Worm (Caenorhabditis elegans) whole organism, L2 larva: ENCODE results near the gene C04F5.2.
"Not testable (repeated sequence)": the region's sequence is repeated elsewhere in the genome, so short reads cannot be mapped to it uniquely, and the experiment has no call there.

ENCODE experiments used
- C34F6.9 ChIP-seq: fragments of 150-350 bp; optimal IDR thresholded peaks from 2 replicates; lab custom pipeline; 2014; ENCODE audit warnings: missing biosample characterization, missing genetic modification characterization
- F13H6.1 ChIP-seq: sonication (generic microtip); optimal IDR thresholded peaks from 2 replicates; lab custom pipeline; 2016; ENCODE audit warnings: missing genetic modification characterization, missing compliant biosample characterization
- Y55F3AM.14 ChIP-seq: fragments of 200-800 bp; sonication (Bioruptor generic); optimal IDR thresholded peaks from 2 replicates; lab custom pipeline; 2018; ENCODE audit warnings: mild to moderate bottlenecking, missing genetic modification characterization, missing compliant biosample characterization
- ZK546.5 ChIP-seq: sonication (generic microtip); optimal IDR thresholded peaks from 2 replicates; lab custom pipeline; 2017; ENCODE audit warnings: missing biosample characterization, missing genetic modification characterization
- aly-2 ChIP-seq: fragments of 150-350 bp; optimal IDR thresholded peaks from 2 replicates; lab custom pipeline; 2014; ENCODE audit warnings: missing biosample characterization, missing genetic modification characterization
- ama-1 ChIP-seq: fragments of 150-350 bp; optimal IDR thresholded peaks from 2 replicates; lab custom pipeline; 2018; ENCODE audit warnings: inconsistent platforms
- blmp-1 ChIP-seq: sonication (generic microtip); optimal IDR thresholded peaks from 2 replicates; lab custom pipeline; 2017; ENCODE audit warnings: missing genetic modification characterization, mild to moderate bottlenecking, missing compliant biosample characterization, antibody characterized with exemption, moderate library complexity; ENCODE audit not compliant: insufficient read depth
- ceh-16 ChIP-seq: fragments of 150-350 bp; optimal IDR thresholded peaks from 2 replicates; lab custom pipeline; 2014; ENCODE audit warnings: missing biosample characterization, missing genetic modification characterization
- crh-2 ChIP-seq: sonication (generic microtip); optimal IDR thresholded peaks from 2 replicates; lab custom pipeline; 2017; ENCODE audit warnings: missing biosample characterization, missing genetic modification characterization
- dmd-4 ChIP-seq: sonication (generic microtip); optimal IDR thresholded peaks from 2 replicates; lab custom pipeline; 2017; ENCODE audit warnings: missing biosample characterization, missing genetic modification characterization
- elt-1 ChIP-seq: fragments of 150-350 bp; optimal IDR thresholded peaks from 2 replicates; lab custom pipeline; 2014; ENCODE audit warnings: missing biosample characterization, missing genetic modification characterization
- gmeb-1 ChIP-seq: fragments of 150-350 bp; optimal IDR thresholded peaks from 2 replicates; lab custom pipeline; 2014; ENCODE audit warnings: missing biosample characterization, missing genetic modification characterization
- lin-11 ChIP-seq: fragments of 150-350 bp; sonication (generic microtip); optimal IDR thresholded peaks from 2 replicates; lab custom pipeline; 2014; ENCODE audit warnings: missing biosample characterization, missing genetic modification characterization, inconsistent platforms, mixed read lengths
- lin-13 ChIP-seq: fragments of 150-350 bp; optimal IDR thresholded peaks from 2 replicates; lab custom pipeline; 2014; ENCODE audit warnings: missing biosample characterization, missing genetic modification reagents, missing genetic modification characterization
- lin-39 ChIP-seq: fragments of 150-350 bp; optimal IDR thresholded peaks from 2 replicates; lab custom pipeline; 2014; ENCODE audit warnings: missing biosample characterization, missing genetic modification reagents, missing genetic modification characterization
- lsy-2 ChIP-seq, 2 experiments: fragments of 150-350 bp in 1 of 2; sonication (generic microtip) in 1 of 2; optimal IDR thresholded peaks; 2 replicates each; lab custom pipeline; 2014 to 2017; ENCODE audit warnings: missing biosample characterization in 2 of 2, missing genetic modification characterization in 2 of 2
- mab-5 ChIP-seq: fragments of 150-350 bp; optimal IDR thresholded peaks from 2 replicates; lab custom pipeline; 2014; ENCODE audit warnings: missing biosample characterization, missing genetic modification characterization
- mbf-1 ChIP-seq: sonication (generic microtip); optimal IDR thresholded peaks from 2 replicates; lab custom pipeline; 2017; ENCODE audit warnings: missing biosample characterization, missing genetic modification characterization
- mdl-1 ChIP-seq, 2 experiments: fragments of 150-350 bp in 1 of 2; sonication (generic microtip) in 1 of 2; optimal IDR thresholded peaks; 2 replicates each; lab custom pipeline; 2017; ENCODE audit warnings: missing biosample characterization in 2 of 2, missing genetic modification characterization in 2 of 2
- nhr-10 ChIP-seq: sonication (generic microtip); optimal IDR thresholded peaks from 2 replicates; lab custom pipeline; 2017; ENCODE audit warnings: missing biosample characterization, missing genetic modification characterization
- nhr-23 ChIP-seq: fragments of 150-350 bp; optimal IDR thresholded peaks from 2 replicates; lab custom pipeline; 2014; ENCODE audit warnings: missing biosample characterization, missing genetic modification reagents, missing genetic modification characterization
- nhr-6 ChIP-seq: fragments of 150-350 bp; optimal IDR thresholded peaks from 2 replicates; lab custom pipeline; 2014; ENCODE audit warnings: missing biosample characterization, missing genetic modification characterization
- peb-1 ChIP-seq: fragments of 150-350 bp; optimal IDR thresholded peaks from 2 replicates; lab custom pipeline; 2014; ENCODE audit warnings: missing biosample characterization, missing genetic modification characterization
- sma-9 ChIP-seq, 2 experiments: fragments of 150-350 bp in 1 of 2; sonication (generic microtip) in 1 of 2; optimal IDR thresholded peaks; 2 replicates each; lab custom pipeline; 2014 to 2016; ENCODE audit warnings: missing genetic modification characterization in 2 of 2, mild to moderate bottlenecking in 1 of 2, missing biosample characterization in 1 of 2, missing compliant biosample characterization in 1 of 2, missing genetic modification reagents in 1 of 2, moderate library complexity in 1 of 2
- snpc-4 ChIP-seq: fragments of 150-350 bp; optimal IDR thresholded peaks from 2 replicates; lab custom pipeline; 2014; ENCODE audit warnings: missing biosample characterization, missing genetic modification characterization
- unc-39 ChIP-seq: fragments of 150-350 bp; optimal IDR thresholded peaks from 2 replicates; lab custom pipeline; 2014; ENCODE audit warnings: missing biosample characterization, missing genetic modification characterization
- unc-55 ChIP-seq: fragments of 150-350 bp; sonication (generic microtip); optimal IDR thresholded peaks from 3 replicates; lab custom pipeline; 2014; ENCODE audit warnings: missing biosample characterization, missing genetic modification reagents, missing genetic modification characterization
- ztf-1 ChIP-seq: fragments of 200-800 bp; sonication (Bioruptor generic); conservative IDR thresholded peaks from 2 replicates; pipeline ENCODE4 v1.3.6; 2022; ENCODE audit warnings: missing genetic modification characterization, missing compliant biosample characterization
- ztf-11 ChIP-seq: sonication (generic microtip); optimal IDR thresholded peaks from 2 replicates; lab custom pipeline; 2017; ENCODE audit warnings: missing biosample characterization, missing genetic modification characterization
- ztf-4 ChIP-seq: fragments of 150-350 bp; optimal IDR thresholded peaks from 2 replicates; lab custom pipeline; 2014; ENCODE audit warnings: missing biosample characterization, missing genetic modification characterization

C04F5.2 gene

DNA sequence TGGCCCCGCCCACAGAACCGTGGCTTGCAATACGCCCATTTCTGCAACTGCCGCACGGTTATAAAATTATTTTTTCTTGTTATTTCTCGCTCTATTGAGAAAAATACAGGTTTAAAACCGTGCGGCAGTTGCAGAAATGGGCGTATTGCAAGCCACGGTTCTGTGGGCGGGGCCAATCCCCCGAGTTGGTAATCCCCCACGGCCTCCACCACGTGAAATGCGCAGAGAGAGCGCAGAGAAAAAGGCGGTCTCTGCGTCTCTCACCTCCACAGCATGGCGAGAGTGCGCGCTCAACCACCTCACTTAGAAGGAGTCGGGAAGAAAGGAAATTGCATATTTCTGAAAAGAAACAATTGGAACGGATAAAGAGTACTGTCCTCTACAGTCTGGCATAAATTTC, 49.7 kb downstream of the C04F5.2 start:
- TF ChIP-seq sma-9 (GFP tag; optimal IDR thresholded peaks at IDR 0.05; lab: Kevin White, UChicago), result peak; percentile 33
- not testable (repeated sequence) for TF ChIP-seq sma-9 (tag; optimal IDR thresholded peaks at IDR 0.05; lab: Kevin White, UChicago)
- TF ChIP-seq, all 48 proteins: peak for 1; not testable (repeated sequence) for 47

DNA sequence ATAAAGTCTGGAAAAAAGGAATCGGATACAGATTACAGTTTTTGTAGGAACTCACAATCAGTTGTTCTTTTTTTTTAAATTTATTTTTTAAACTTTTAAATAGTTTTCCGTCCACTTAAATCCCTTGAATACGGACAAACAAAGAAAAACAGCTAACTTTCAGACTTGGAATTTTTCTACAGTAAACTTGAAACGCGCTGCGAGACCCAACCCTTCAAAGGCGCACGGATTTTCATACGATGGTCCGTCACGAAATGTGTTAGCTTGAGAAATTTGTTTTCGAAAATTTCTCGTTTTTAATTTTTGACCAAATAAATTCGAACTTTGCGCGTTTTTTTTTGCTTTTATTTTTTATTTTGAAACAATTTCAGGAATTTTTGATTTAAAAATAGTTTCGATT, 50.4 kb downstream of the C04F5.2 start:
- no peak for TF ChIP-seq blmp-1 (tag; lab: Kevin White, UChicago)
- no peak for TF ChIP-seq C34F6.9 (tag; lab: Kevin White, UChicago)
- no peak for TF ChIP-seq nhr-6 (tag; lab: Kevin White, UChicago)
- no peak for TF ChIP-seq ztf-1
- TF ChIP-seq ztf-4 (tag; lab: Kevin White, UChicago), result no peak
- no peak for TF ChIP-seq peb-1 (tag; lab: Kevin White, UChicago)
- no peak for TF ChIP-seq ceh-16 (tag; lab: Kevin White, UChicago)
- no peak for TF ChIP-seq elt-1 (tag; lab: Kevin White, UChicago)
- no peak for TF ChIP-seq dmd-4 (tag; lab: Kevin White, UChicago)
- TF ChIP-seq aly-2 (tag; lab: Kevin White, UChicago), result no peak
- TF ChIP-seq ama-1 (lab: Kevin White, UChicago), result no peak
- no peak for TF ChIP-seq lin-13 (GFP tag; lab: Kevin White, UChicago)
- no peak for TF ChIP-seq lsy-2 (tag; optimal IDR thresholded peaks at IDR 0.05; lab: Kevin White, UChicago)
- TF ChIP-seq snpc-4 (tag; lab: Kevin White, UChicago), result no peak
- TF ChIP-seq nhr-10 (tag; lab: Kevin White, UChicago), result no peak
- TF ChIP-seq mbf-1, result no peak
- no peak for TF ChIP-seq mdl-1 (tag; optimal IDR thresholded peaks at IDR 0.05; lab: Kevin White, UChicago)
- no peak for TF ChIP-seq unc-55 (GFP tag; lab: Kevin White, UChicago)

DNA sequence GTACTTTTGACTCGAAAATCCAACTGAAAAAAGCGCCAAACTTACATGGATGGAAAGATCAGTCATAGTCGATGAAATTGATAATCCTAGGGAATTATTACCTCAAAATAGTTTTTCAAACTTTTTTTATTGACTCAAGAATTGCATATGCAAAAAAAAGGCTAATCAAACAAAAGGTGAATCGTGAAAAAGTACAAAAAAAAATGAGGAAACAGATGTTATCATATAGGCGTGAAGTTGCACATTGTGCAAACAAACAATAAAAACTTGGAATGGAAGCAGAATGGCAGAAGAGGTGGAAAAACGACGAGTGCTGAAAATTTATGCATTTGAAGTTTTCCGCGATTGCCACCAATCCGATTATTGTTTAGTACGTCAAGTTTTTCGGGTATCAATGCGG, 50.8 kb downstream of the C04F5.2 start, which contains the start of gene exc-14:
Gene exc-14, minus strand, starts transcription at position 101 of the 400 bp plus-strand sequence.
- TF ChIP-seq ZK546.5 (tag; lab: Kevin White, UChicago) (no peak), snpc-4 (tag; lab: Kevin White, UChicago) (no peak), nhr-10 (tag; lab: Kevin White, UChicago) (no peak), lin-39 (no peak), ama-1 (lab: Kevin White, UChicago) (no peak), crh-2 (tag; lab: Kevin White, UChicago) (no peak), nhr-23 (no peak), mbf-1 (no peak), lin-11 (no peak), ztf-11 (tag; lab: Kevin White, UChicago) (no peak), gmeb-1 (tag; lab: Kevin White, UChicago) (no peak), unc-39 (tag; lab: Kevin White, UChicago) (no peak), mab-5 (tag; lab: Kevin White, UChicago) (no peak), Y55F3AM.14 (GFP tag; lab: Kevin White, UChicago) (no peak), ztf-4 (tag; lab: Kevin White, UChicago) (no peak), ceh-16 (tag; lab: Kevin White, UChicago) (no peak), sma-9 (GFP tag; optimal IDR thresholded peaks at IDR 0.05; lab: Kevin White, UChicago) (no peak), sma-9 (tag; optimal IDR thresholded peaks at IDR 0.05; lab: Kevin White, UChicago) (no peak), lin-13 (GFP tag; lab: Kevin White, UChicago) (no peak), F13H6.1 (tag; lab: Kevin White, UChicago) (no peak), ztf-1 (no peak)
- TF ChIP-seq, all 48 proteins: peak for 0
